Fruit fly (Drosophila melanogaster): ENCODE measurements around the gene CG2608.

DNA sequence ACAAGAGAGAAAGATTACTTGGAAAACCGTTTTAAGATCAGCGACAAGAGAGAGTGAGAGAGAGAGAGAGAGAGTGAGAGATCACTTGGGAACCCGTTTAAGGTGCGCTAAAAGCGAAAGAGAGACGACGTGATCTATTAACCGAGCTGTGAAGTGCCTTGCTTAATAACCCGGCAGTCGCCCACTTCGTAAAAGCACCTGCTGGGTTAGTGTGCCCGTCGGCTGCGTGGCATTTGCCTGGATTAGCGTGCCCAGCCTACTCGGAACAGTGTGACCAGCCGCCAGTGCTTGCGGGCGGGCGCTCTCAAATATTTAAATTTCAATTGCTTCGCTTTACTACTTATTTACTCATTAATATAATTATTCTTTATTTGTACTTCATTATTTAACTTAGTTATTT, 7.2 kb upstream of the CG2608 start:
- TF ChIP-seq Clk (GFP tag; optimal IDR thresholded peaks at IDR 0.05): no peak
- TF ChIP-seq Hr96 (GFP tag; optimal IDR thresholded peaks at IDR 0.05): no peak

All from whole organism, adult.